Fruit fly (Drosophila melanogaster): ENCODE results near the gene Trhn.

- TF ChIP-seq CG8301 (tag; optimal IDR thresholded peaks at IDR 0.05), result no peak
- no peak for TF ChIP-seq CG9948 (tag; optimal IDR thresholded peaks at IDR 0.05)
- TF ChIP-seq CG12605 (GFP tag; IDR thresholded peaks at IDR 0.05), result no peak
- no peak for TF ChIP-seq EcR (GFP tag; optimal IDR thresholded peaks at IDR 0.05)
- no peak for TF ChIP-seq Ets98B (GFP tag; IDR thresholded peaks at IDR 0.05)
- TF ChIP-seq fd96Ca (GFP tag; IDR thresholded peaks at IDR 0.05), result no peak
- no peak for TF ChIP-seq CG8159 (tag; optimal IDR thresholded peaks at IDR 0.05)
- TF ChIP-seq Snoo (tag; optimal IDR thresholded peaks at IDR 0.05), result no peak
- TF ChIP-seq CG17806 (tag; optimal IDR thresholded peaks at IDR 0.05), result no peak
- no peak for TF ChIP-seq CG15710 (tag; optimal IDR thresholded peaks at IDR 0.05)
- TF ChIP-seq CG4496 (GFP tag; IDR thresholded peaks at IDR 0.05), result no peak
- TF ChIP-seq gl (tag; optimal IDR thresholded peaks at IDR 0.05), result no peak
These were observed 23.4 kb downstream of the Trhn start for dm6 chr3L:1169617-1170016.
